Fruit fly (Drosophila melanogaster) whole organism, embryonic: ENCODE results near the gene GstO2.

Source experiments
- Aef1 ChIP-seq: fragments of 200-800 bp; sonication (Bioruptor generic); IDR thresholded peaks from 3 replicates; pipeline ENCODE4 v1.3.6; 2022; ENCODE audit warnings: missing biosample characterization, missing genetic modification characterization
- CG13296 ChIP-seq: fragments of 200-800 bp; sonication (Bioruptor generic); optimal IDR thresholded peaks from 3 replicates; lab custom pipeline; 2018; ENCODE audit warnings: missing biosample characterization, mild to moderate bottlenecking, missing genetic modification characterization
- CG13775 ChIP-seq: fragments of 200-800 bp; sonication (Bioruptor generic); optimal IDR thresholded peaks from 3 replicates; lab custom pipeline; 2017; ENCODE audit warnings: missing biosample characterization, mild to moderate bottlenecking, missing genetic modification characterization
- CG14050 ChIP-seq: fragments of 200-800 bp; sonication (Bioruptor generic); IDR thresholded peaks from 3 replicates; pipeline ENCODE4 v1.3.6; 2022; ENCODE audit warnings: missing biosample characterization, missing genetic modification characterization
- CG14441 ChIP-seq: fragments of 200-800 bp; sonication (Bioruptor generic); IDR thresholded peaks from 2 replicates; pipeline ENCODE4 v1.3.6; 2022; ENCODE audit warnings: missing biosample characterization, missing genetic modification characterization
- CG14965 ChIP-seq: fragments of 200-800 bp; sonication (Bioruptor generic); optimal IDR thresholded peaks from 2 replicates; lab custom pipeline; 2016; ENCODE audit warnings: missing biosample characterization, missing genetic modification characterization, borderline replicate concordance
- CG1603 ChIP-seq: fragments of 200-800 bp; sonication (Bioruptor generic); optimal IDR thresholded peaks from 2 replicates; lab custom pipeline; 2019; ENCODE audit warnings: missing biosample characterization, mild to moderate bottlenecking, missing genetic modification characterization, moderate library complexity
- CG18011 ChIP-seq: fragments of 200-800 bp; sonication (Bioruptor generic); optimal IDR thresholded peaks from 2 replicates; lab custom pipeline; 2017; ENCODE audit warnings: missing biosample characterization, missing genetic modification characterization, mild to moderate bottlenecking, moderate library complexity, missing genotype
- CG3163 ChIP-seq: fragments of 200-800 bp; sonication (Bioruptor generic); optimal IDR thresholded peaks from 3 replicates; lab custom pipeline; 2016; ENCODE audit warnings: missing biosample characterization, missing genetic modification characterization
- CG3407 ChIP-seq: fragments of 200-800 bp; sonication (Bioruptor generic); optimal IDR thresholded peaks from 2 replicates; lab custom pipeline; 2018; ENCODE audit warnings: missing biosample characterization, mild to moderate bottlenecking, missing genetic modification characterization
- CG4404 ChIP-seq: fragments of 200-800 bp; sonication (Bioruptor generic); IDR thresholded peaks from 2 replicates; pipeline ENCODE4 v1.3.6; 2022; ENCODE audit warnings: missing biosample characterization, missing genetic modification characterization
- CG4820 ChIP-seq: fragments of 200-800 bp; sonication (Bioruptor generic); optimal IDR thresholded peaks from 3 replicates; lab custom pipeline; 2016; ENCODE audit warnings: missing biosample characterization, missing genetic modification characterization
- CG6254 ChIP-seq: fragments of 200-800 bp; sonication (Bioruptor generic); optimal IDR thresholded peaks from 3 replicates; lab custom pipeline; 2017; ENCODE audit warnings: mild to moderate bottlenecking, missing biosample characterization, missing genetic modification reagents, missing genetic modification characterization
- CG6813 ChIP-seq: fragments of 200-800 bp; sonication (Bioruptor generic); optimal IDR thresholded peaks from 2 replicates; lab custom pipeline; 2017; ENCODE audit warnings: missing biosample characterization, missing genetic modification characterization, mild to moderate bottlenecking, moderate library complexity, missing genetic modification reagents
- CG7357 ChIP-seq: fragments of 200-800 bp; sonication (Bioruptor generic); IDR thresholded peaks from 3 replicates; pipeline ENCODE4 v1.3.6; 2022; ENCODE audit warnings: missing biosample characterization, missing genetic modification characterization
- CG7372 ChIP-seq: fragments of 200-800 bp; sonication (Bioruptor generic); IDR thresholded peaks from 2 replicates; pipeline ENCODE4 v1.3.6; 2022; ENCODE audit warnings: missing biosample characterization, missing genetic modification characterization
- CG7556 ChIP-seq: fragments of 200-800 bp; sonication (Bioruptor generic); optimal IDR thresholded peaks from 2 replicates; lab custom pipeline; 2017; ENCODE audit warnings: missing biosample characterization, mild to moderate bottlenecking, missing genetic modification characterization
- CG8478 ChIP-seq: fragments of >200 bp; optimal IDR thresholded peaks from 2 replicates; lab custom pipeline; 2018
- CG9215 ChIP-seq: fragments of 200-800 bp; sonication (Bioruptor generic); IDR thresholded peaks from 2 replicates; pipeline ENCODE4 v1.3.6; 2022; ENCODE audit warnings: missing biosample characterization, missing genetic modification characterization
- CG9609 ChIP-seq: fragments of 200-800 bp; sonication (Bioruptor generic); optimal IDR thresholded peaks from 3 replicates; lab custom pipeline; 2016; ENCODE audit warnings: missing biosample characterization, missing genetic modification characterization
- E2f2 ChIP-seq: fragments of 200-800 bp; sonication (Bioruptor generic); IDR thresholded peaks from 2 replicates; pipeline ENCODE4 v1.3.6; 2022; ENCODE audit warnings: missing biosample characterization, missing genetic modification characterization
- Elba2 ChIP-seq: fragments of 200-800 bp; sonication (Bioruptor generic); optimal IDR thresholded peaks from 3 replicates; lab custom pipeline; 2016; ENCODE audit warnings: missing biosample characterization, missing genetic modification characterization
- Lpt ChIP-seq: fragments of >200 bp; optimal IDR thresholded peaks from 2 replicates; lab custom pipeline; 2018; ENCODE audit warnings: missing biosample characterization, missing genetic modification characterization
- NC2α ChIP-seq: fragments of 200-800 bp; sonication (Bioruptor generic); optimal IDR thresholded peaks from 2 replicates; lab custom pipeline; 2016; ENCODE audit warnings: missing biosample characterization, missing genetic modification characterization
- NC2β ChIP-seq: fragments of 200-800 bp; sonication (Bioruptor generic); optimal IDR thresholded peaks from 2 replicates; lab custom pipeline; 2016; ENCODE audit warnings: missing biosample characterization, missing genetic modification characterization
- Nf-YC ChIP-seq: fragments of 200-800 bp; optimal IDR thresholded peaks from 3 replicates; lab custom pipeline; 2019; ENCODE audit warnings: missing biosample characterization, mild to moderate bottlenecking, missing genetic modification characterization, moderate library complexity
- Opbp ChIP-seq: fragments of 200-800 bp; sonication (Bioruptor generic); IDR thresholded peaks from 3 replicates; pipeline ENCODE4 v1.3.6; 2022; ENCODE audit warnings: missing biosample characterization, missing genetic modification characterization; ENCODE audit not compliant: partially characterized antibody
- Sox102F ChIP-seq: fragments of 200-800 bp; sonication (Bioruptor generic); optimal IDR thresholded peaks from 2 replicates; lab custom pipeline; 2018; ENCODE audit warnings: missing biosample characterization, mild to moderate bottlenecking, missing genetic modification characterization, moderate library complexity
- Stat92E ChIP-seq, 3 experiments: fragments of >200 bp in 2 of 3; fragments of 200-800 bp in 1 of 3; sonication (Bioruptor generic) in 1 of 3; optimal IDR thresholded peaks; 2 replicates each; lab custom pipeline; 2017 to 2019; ENCODE audit warnings: missing biosample characterization in 3 of 3, missing genetic modification characterization in 3 of 3, mild to moderate bottlenecking in 1 of 3, moderate library complexity in 1 of 3
- TFAM ChIP-seq: fragments of 200-800 bp; sonication (Bioruptor generic); optimal IDR thresholded peaks from 2 replicates; lab custom pipeline; 2017; ENCODE audit warnings: missing biosample characterization, missing genetic modification characterization, inconsistent platforms
- amos ChIP-seq: fragments of 200-800 bp; sonication (Bioruptor generic); IDR thresholded peaks from 2 replicates; pipeline ENCODE4 v1.3.6; 2022; ENCODE audit warnings: missing biosample characterization, missing genetic modification characterization; ENCODE audit not compliant: partially characterized antibody
- cad ChIP-seq: fragments of >200 bp; optimal IDR thresholded peaks from 2 replicates; lab custom pipeline; 2017; ENCODE audit warnings: missing biosample characterization, missing genetic modification characterization
- caup ChIP-seq: fragments of 200-800 bp; sonication (Bioruptor generic); optimal IDR thresholded peaks from 3 replicates; lab custom pipeline; 2017; ENCODE audit warnings: missing biosample characterization, mild to moderate bottlenecking, missing genetic modification characterization, moderate library complexity; ENCODE audit not compliant: severe bottlenecking
- croc ChIP-seq: fragments of 200-800 bp; sonication (Bioruptor generic); conservative IDR thresholded peaks from 3 replicates; pipeline ENCODE4 v1.3.6; 2022; ENCODE audit warnings: missing biosample characterization, missing genetic modification characterization
- dysf ChIP-seq: fragments of 200-800 bp; sonication (Bioruptor generic); IDR thresholded peaks from 3 replicates; pipeline ENCODE4 v1.3.6; 2022; ENCODE audit warnings: missing biosample characterization, missing genetic modification characterization
- eyg ChIP-seq: fragments of 200-800 bp; sonication (Bioruptor generic); optimal IDR thresholded peaks from 3 replicates; lab custom pipeline; 2016; ENCODE audit warnings: missing biosample characterization, missing genetic modification characterization
- insv ChIP-seq, 2 experiments: fragments of 200-800 bp; sonication (Bioruptor generic); optimal IDR thresholded peaks; 3 replicates each; lab custom pipeline; 2016 to 2018; ENCODE audit warnings: missing biosample characterization in 2 of 2, missing genetic modification characterization in 2 of 2
- ken ChIP-seq: fragments of 200-800 bp; sonication (Bioruptor generic); IDR thresholded peaks from 3 replicates; pipeline ENCODE4 v1.3.6; 2022; ENCODE audit warnings: missing biosample characterization, missing genetic modification characterization
- lmd ChIP-seq: fragments of 200-800 bp; sonication (Bioruptor generic); IDR thresholded peaks from 2 replicates; pipeline ENCODE4 v1.3.6; 2022; ENCODE audit warnings: missing biosample characterization, missing genetic modification characterization
- mirr ChIP-seq: fragments of 200-800 bp; sonication (Bioruptor generic); optimal IDR thresholded peaks from 3 replicates; lab custom pipeline; 2018; ENCODE audit warnings: missing biosample characterization, mild to moderate bottlenecking, missing genetic modification characterization
- row ChIP-seq: fragments of 200-800 bp; sonication (Bioruptor generic); IDR thresholded peaks from 3 replicates; pipeline ENCODE4 v1.3.6; 2022; ENCODE audit warnings: missing biosample characterization, missing genetic modification characterization
- scrt ChIP-seq: fragments of 200-800 bp; sonication (Bioruptor generic); optimal IDR thresholded peaks from 2 replicates; lab custom pipeline; 2018; ENCODE audit warnings: missing biosample characterization, mild to moderate bottlenecking, missing genetic modification characterization, moderate library complexity
- sd ChIP-seq: fragments of 200-800 bp; sonication (Bioruptor generic); optimal IDR thresholded peaks from 3 replicates; lab custom pipeline; 2018; ENCODE audit warnings: missing biosample characterization, mild to moderate bottlenecking, missing genetic modification characterization, moderate library complexity
- sens-2 ChIP-seq: fragments of 200-800 bp; sonication (Bioruptor generic); IDR thresholded peaks from 2 replicates; pipeline ENCODE4 v1.3.6; 2022; ENCODE audit warnings: missing biosample characterization, missing genetic modification characterization
- sna ChIP-seq: fragments of 200-800 bp; sonication (Bioruptor generic); IDR thresholded peaks from 2 replicates; pipeline ENCODE4 v1.3.6; 2022; ENCODE audit warnings: missing biosample characterization, missing genetic modification characterization; ENCODE audit not compliant: partially characterized antibody
- tgo ChIP-seq: fragments of 200-800 bp; sonication (Bioruptor generic); IDR thresholded peaks from 3 replicates; pipeline ENCODE4 v1.3.6; 2022; ENCODE audit warnings: missing biosample characterization, missing genetic modification characterization
- tup ChIP-seq: fragments of 200-800 bp; sonication (Bioruptor generic); optimal IDR thresholded peaks from 2 replicates; lab custom pipeline; 2016; ENCODE audit warnings: missing biosample characterization, mild to moderate bottlenecking, missing genetic modification characterization, moderate library complexity
- tx ChIP-seq: fragments of 200-800 bp; sonication (Bioruptor generic); optimal IDR thresholded peaks from 2 replicates; lab custom pipeline; 2016; ENCODE audit warnings: missing biosample characterization, missing genetic modification characterization
- wek ChIP-seq: fragments of 200-800 bp; sonication (Bioruptor generic); optimal IDR thresholded peaks from 3 replicates; lab custom pipeline; 2018; ENCODE audit warnings: missing biosample characterization, mild to moderate bottlenecking, missing genetic modification characterization, moderate library complexity

GstO2 gene

DNA sequence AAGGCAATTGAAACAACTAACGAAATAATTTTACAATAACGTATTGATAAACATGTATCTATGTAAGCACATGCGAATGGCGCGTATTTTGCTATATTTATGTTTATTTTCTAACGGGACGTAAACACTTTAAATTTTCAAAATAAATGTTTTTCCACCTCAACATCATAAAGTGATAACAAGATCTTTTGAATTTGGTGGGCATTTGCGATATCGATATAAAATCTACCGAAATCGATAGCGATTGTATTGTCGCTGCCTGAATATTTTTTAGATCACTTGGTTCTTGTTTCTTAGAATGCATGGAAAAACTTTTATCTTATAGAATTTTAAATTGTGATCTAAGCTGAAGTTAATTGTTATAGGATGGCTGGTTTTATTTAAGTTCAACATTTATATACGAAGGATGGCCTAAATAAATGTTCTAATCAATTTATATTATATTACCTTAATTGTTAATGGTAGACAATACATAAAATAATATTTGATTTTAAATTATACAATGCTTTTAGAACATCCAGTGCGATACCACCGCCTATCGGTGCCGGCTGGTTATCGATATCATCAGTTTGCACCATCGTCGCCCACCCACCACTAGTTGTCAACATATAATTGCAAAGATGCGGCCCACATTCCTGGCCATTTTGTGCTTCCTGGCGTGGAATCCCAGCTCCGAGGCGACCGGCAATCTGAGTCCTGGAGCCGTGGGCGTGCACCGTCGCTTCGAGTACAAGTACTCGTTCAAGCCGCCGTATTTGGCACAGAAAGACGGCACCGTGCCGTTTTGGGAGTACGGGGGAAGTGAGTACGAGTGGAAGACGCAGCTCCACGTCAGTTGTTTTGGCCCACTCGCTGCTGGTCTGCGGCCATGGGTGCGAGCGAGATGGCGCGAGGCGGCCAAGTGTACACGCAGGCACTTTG, 11.3 kb upstream of the GstO2 start, which contains the start of gene ergic53 (continued):
- TF ChIP-seq CG14050 (GFP tag; lab: Robert Waterston, UW) (no peak), lmd (GFP tag; lab: Robert Waterston, UW) (no peak), Aef1 (GFP tag; lab: Robert Waterston, UW) (no peak), tgo (GFP tag; lab: Robert Waterston, UW) (no peak), CG7556 (no peak), caup (GFP tag; lab: Kevin White, UChicago) (no peak), CG14441 (GFP tag; lab: Robert Waterston, UW) (no peak), sens-2 (GFP tag; lab: Robert Waterston, UW) (no peak), tx (GFP tag; lab: Kevin White, UChicago) (no peak), CG14965 (GFP tag; lab: Kevin White, UChicago) (no peak), CG8478 (lab: Kevin White, UChicago) (no peak), NC2β (GFP tag; lab: Kevin White, UChicago) (no peak), insv (GFP tag; optimal IDR thresholded peaks at IDR 0.05; lab: Kevin White, UChicago) (no peak), CG1603 (tag; lab: Kevin White, UChicago) (no peak), E2f2 (peak; percentile 88), CG13296 (GFP tag; lab: Kevin White, UChicago) (no peak), ken (no peak), amos (GFP tag; lab: Robert Waterston, UW) (peak; percentile 64; the same call in 1 of the 2 replicates), cad (GFP tag; lab: Kevin White, UChicago) (no peak), wek (GFP tag; lab: Kevin White, UChicago) (no peak), CG9215 (no peak), CG7372 (GFP tag; lab: Robert Waterston, UW) (no peak), NC2α (GFP tag; lab: Kevin White, UChicago) (no peak), CG4820 (GFP tag; lab: Kevin White, UChicago) (no peak), Sox102F (GFP tag; lab: Kevin White, UChicago) (no peak), CG4404 (GFP tag; lab: Robert Waterston, UW) (no peak), tup (GFP tag; lab: Kevin White, UChicago) (no peak), row (GFP tag; lab: Robert Waterston, UW) (0 out of 3 replicates have a peak, but pooled peaks have one; percentile 25), CG18011 (no peak), croc (GFP tag; lab: Robert Waterston, UW) (no peak), sd (tag; lab: Kevin White, UChicago) (peak; percentile 100), CG6254 (GFP tag; lab: Kevin White, UChicago) (no peak), CG3407 (no peak), CG6813 (GFP tag; lab: Kevin White, UChicago) (no peak), CG9609 (no peak), Opbp (GFP tag; lab: Robert Waterston, UW) (peak; percentile 72), Lpt (GFP tag; lab: Kevin White, UChicago) (no peak), sna (GFP tag; lab: Robert Waterston, UW) (peak; percentile 71), CG7357 (no peak), eyg (no peak), Stat92E (GFP tag; optimal IDR thresholded peaks at IDR 0.05; lab: Kevin White, UChicago) (peak in 1 of 3 experiments; percentile 52), Elba2 (GFP tag; lab: Kevin White, UChicago) (no peak), CG3163 (no peak), scrt (GFP tag; lab: Kevin White, UChicago) (peak; percentile 38), dysf (no peak), TFAM (GFP tag; lab: Kevin White, UChicago) (no peak), mirr (GFP tag; lab: Kevin White, UChicago) (no peak), Nf-YC (peak; percentile 52), CG13775 (GFP tag; lab: Kevin White, UChicago) (no peak)
